Worm (Caenorhabditis elegans) whole organism, midembryonic: Measurements from ENCODE around the gene srab-9.

Source experiments
- T22C8.4 ChIP-seq: fragments of 200-800 bp; sonication (Bioruptor generic); IDR thresholded peaks from 2 replicates; pipeline ENCODE4 v1.3.6; 2022; ENCODE audit warnings: missing genetic modification characterization, missing compliant biosample characterization
- flt-1 ChIP-seq: fragments of 200-800 bp; sonication (Bioruptor generic); IDR thresholded peaks from 2 replicates; pipeline ENCODE4 v1.3.6; 2022; ENCODE audit warnings: missing genetic modification characterization, missing compliant biosample characterization
- ref-1 ChIP-seq: fragments of 200-800 bp; sonication (Bioruptor generic); conservative IDR thresholded peaks from 2 replicates; pipeline ENCODE4 v1.3.6; 2022; ENCODE audit warnings: missing genetic modification reagents, missing genetic modification characterization, missing compliant biosample characterization

ce11 chrV:3159252-3159651 lies 18.2 kb upstream of the srab-9 start, which contains the start of gene C36C5.12:
- TF ChIP-seq flt-1 (GFP tag; lab: Robert Waterston, UW): no peak
- TF ChIP-seq ref-1 (GFP tag; lab: Robert Waterston, UW): no peak
- TF ChIP-seq T22C8.4 (GFP tag; lab: Robert Waterston, UW): no peak
